Fruit fly (Drosophila melanogaster): ENCODE results near the gene danr.
A peak's percentile ranks its signal among the peaks of the same experiment; 100 is the strongest.
"Not testable (repeated sequence)": the region's sequence is repeated elsewhere in the genome, so short reads cannot be mapped to it uniquely, and the experiment has no call there.

Gene danr

dm6 chr3R:25123262-25123661, 14.6 kb upstream of the danr start, which contains the start of gene vig2:
Gene vig2, plus strand, starts transcription at chr3R:25123373.
- TF ChIP-seq Ptx1 (GFP tag; IDR thresholded peaks at IDR 0.05) (peak; percentile 70), CG10209 (GFP tag; optimal IDR thresholded peaks at IDR 0.05) (peak; percentile 59), sim (GFP tag; IDR thresholded peaks at IDR 0.05) (peak; percentile 54; the same call in 1 of the 2 replicates), sens-2 (GFP tag; IDR thresholded peaks at IDR 0.05) (peak; percentile 79; the same call in 1 of the 2 replicates), CG2712 (tag; optimal IDR thresholded peaks at IDR 0.05) (peak; percentile 15), CG4707 (GFP tag; optimal IDR thresholded peaks at IDR 0.05) (peak; percentile 19), exex (tag; optimal IDR thresholded peaks at IDR 0.05) (peak; percentile 10), CoRest (tag; optimal IDR thresholded peaks at IDR 0.05) (peak; percentile 38), cas (GFP tag; IDR thresholded peaks at IDR 0.05) (0 out of 2 replicates have a peak, but pooled peaks have one; percentile 6), CG18262 (tag; optimal IDR thresholded peaks at IDR 0.05) (peak; percentile 40), lola (GFP tag; optimal IDR thresholded peaks at IDR 0.05) (peak in 1 of 3 experiments; percentile 6), CG7271 (tag; optimal IDR thresholded peaks at IDR 0.05) (peak; percentile 75), CG14860 (GFP tag; IDR thresholded peaks at IDR 0.05; ENCODE audit: partially characterized antibody) (peak; percentile 84), CG11247 (GFP tag; IDR thresholded peaks at IDR 0.05) (peak; percentile 81), CG14050 (GFP tag; IDR thresholded peaks at IDR 0.05) (peak; percentile 65; the same call in 2 of the 3 replicates), CG33557 (GFP tag; optimal IDR thresholded peaks at IDR 0.05) (peak; percentile 12), p53 (GFP tag; optimal IDR thresholded peaks at IDR 0.05) (peak; percentile 35), Meics (GFP tag; optimal IDR thresholded peaks at IDR 0.05) (peak; percentile 74), bcd (GFP tag; optimal IDR thresholded peaks at IDR 0.05) (peak; percentile 72), HLH3B (GFP tag; IDR thresholded peaks at IDR 0.05) (peak; percentile 70), CG7357 (GFP tag; IDR thresholded peaks at IDR 0.05) (0 out of 3 replicates have a peak, but pooled peaks have one; percentile 31), Hr3 (GFP tag; optimal IDR thresholded peaks at IDR 0.05) (peak; percentile 3), lov (GFP tag; IDR thresholded peaks at IDR 0.05) (peak; percentile 90; the same call in 2 of the 3 replicates), Nf-YC (tag; optimal IDR thresholded peaks at IDR 0.05) (peak; percentile 3), CG13296 (GFP tag; optimal IDR thresholded peaks at IDR 0.05) (peak; percentile 56), BEAF-32 (GFP tag; optimal IDR thresholded peaks at IDR 0.05) (peak; percentile 71), CG7372 (GFP tag; IDR thresholded peaks at IDR 0.05) (peak; percentile 63; the same call in 1 of the 2 replicates), Xbp1 (GFP tag; optimal IDR thresholded peaks at IDR 0.05) (peak; percentile 35), CG13287 (GFP tag; IDR thresholded peaks at IDR 0.05; ENCODE audit: partially characterized antibody) (peak; percentile 72), ewg (GFP tag; optimal IDR thresholded peaks at IDR 0.05) (peak; percentile 22), zen2 (GFP tag; IDR thresholded peaks at IDR 0.05; ENCODE audit: partially characterized antibody) (peak; percentile 77; the same call in 2 of the 3 replicates), CG10321 (GFP tag; IDR thresholded peaks at IDR 0.05) (peak; percentile 63), fd3F (GFP tag; optimal IDR thresholded peaks at IDR 0.05) (peak; percentile 57), CG2889 (GFP tag; IDR thresholded peaks at IDR 0.05) (peak; percentile 63; the same call in 2 of the 3 replicates), unpg (GFP tag; optimal IDR thresholded peaks at IDR 0.05) (peak; percentile 12), dati (GFP tag; IDR thresholded peaks at IDR 0.05) (0 out of 2 replicates have a peak, but pooled peaks have one; percentile 62), esg (GFP tag; conservative IDR thresholded peaks at IDR 0.05) (peak; percentile 34; the same call in 1 of the 2 replicates), CG11456 (GFP tag; IDR thresholded peaks at IDR 0.05) (peak; percentile 92), CG32532 (GFP tag; IDR thresholded peaks at IDR 0.05) (peak; percentile 90), CG43689 (GFP tag; IDR thresholded peaks at IDR 0.05) (peak; percentile 77), zfh1 (GFP tag; IDR thresholded peaks at IDR 0.05) (peak; percentile 78), CG3281 (GFP tag; optimal IDR thresholded peaks at IDR 0.05) (peak; percentile 62), bsh (GFP tag; optimal IDR thresholded peaks at IDR 0.05) (peak in 1 of 2 experiments; percentile 25), Hsf (GFP tag; optimal IDR thresholded peaks at IDR 0.05) (peak; percentile 12), CG2116 (GFP tag; optimal IDR thresholded peaks at IDR 0.05) (peak; percentile 50), CG4424 (GFP tag; optimal IDR thresholded peaks at IDR 0.05) (peak; percentile 4), CG6813 (GFP tag; optimal IDR thresholded peaks at IDR 0.05) (peak; percentile 59), row (GFP tag; IDR thresholded peaks at IDR 0.05) (peak; percentile 70)
- TF ChIP-seq lov (optimal IDR thresholded peaks at IDR 0.05): not testable (repeated sequence)
